Fruit fly (Drosophila melanogaster): ENCODE results near the gene Rga.

Gene Rga

DNA sequence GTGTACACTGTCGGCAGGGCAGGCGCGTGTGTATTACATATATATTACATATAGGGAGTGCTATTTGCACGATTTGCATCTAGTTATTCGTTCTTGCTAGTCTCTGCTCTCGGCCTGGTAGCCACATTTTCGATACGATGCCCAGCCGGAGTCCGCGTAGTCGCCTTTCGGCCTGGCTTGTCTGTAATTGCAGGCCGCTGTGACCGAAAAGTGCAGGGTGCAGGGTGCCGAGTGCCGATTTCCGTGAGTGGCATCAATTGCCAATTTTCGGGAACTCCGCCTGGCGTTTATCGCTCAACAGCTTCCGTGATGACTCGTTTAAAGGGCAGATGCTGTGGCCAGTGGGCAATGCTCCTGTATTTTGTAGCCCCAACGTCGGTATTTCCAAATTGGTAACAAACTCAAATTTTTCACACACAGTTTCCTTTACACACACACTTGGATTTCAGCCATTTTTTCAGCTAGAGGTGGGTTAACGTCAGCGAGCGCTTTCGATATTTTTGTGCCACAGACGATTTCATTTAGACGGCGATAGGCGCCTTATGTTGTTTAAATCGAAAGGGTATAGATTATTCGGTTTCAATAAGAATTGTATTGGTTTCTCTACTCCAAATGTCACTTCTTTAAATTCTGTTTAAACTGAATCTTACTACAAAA lies 24.9 kb downstream of the Rga start, which contains the start of gene CG2926 (continued):
- no peak for TF ChIP-seq CG1832 (GFP tag; optimal IDR thresholded peaks at IDR 0.05)
- TF ChIP-seq ttk (GFP tag; IDR thresholded peaks at IDR 0.05), result 0 out of 2 replicates have a peak, but pooled peaks have one; percentile 5
- no peak for TF ChIP-seq sc (optimal IDR thresholded peaks at IDR 0.05)
- no peak for TF ChIP-seq sc (GFP tag; optimal IDR thresholded peaks at IDR 0.05)
- no peak for TF ChIP-seq CG7556 (GFP tag; optimal IDR thresholded peaks at IDR 0.05)
- TF ChIP-seq CG5245 (GFP tag; optimal IDR thresholded peaks at IDR 0.05), result peak; percentile 94
- TF ChIP-seq crp (GFP tag; optimal IDR thresholded peaks at IDR 0.05), result peak in 1 of 2 experiments; percentile 33
- peak; percentile 46 for TF ChIP-seq HLH54F (GFP tag; optimal IDR thresholded peaks at IDR 0.05)
- TF ChIP-seq D19B (GFP tag; optimal IDR thresholded peaks at IDR 0.05), result no peak
- TF ChIP-seq cas (GFP tag; IDR thresholded peaks at IDR 0.05), result no peak
- no peak for TF ChIP-seq CG4424 (GFP tag; optimal IDR thresholded peaks at IDR 0.05)
- no peak for TF ChIP-seq abd-A (tag; optimal IDR thresholded peaks at IDR 0.05)
- TF ChIP-seq crc (GFP tag; optimal IDR thresholded peaks at IDR 0.05), result no peak
- no peak for TF ChIP-seq Kr (GFP tag; optimal IDR thresholded peaks at IDR 0.05)
- no peak for TF ChIP-seq CG18011 (GFP tag; optimal IDR thresholded peaks at IDR 0.05)
- TF ChIP-seq CG15269 (tag; optimal IDR thresholded peaks at IDR 0.05), result no peak
- no peak for TF ChIP-seq fru (optimal IDR thresholded peaks at IDR 0.05)
- no peak for TF ChIP-seq corto (GFP tag; optimal IDR thresholded peaks at IDR 0.05)
- TF ChIP-seq CG7839 (tag; optimal IDR thresholded peaks at IDR 0.05), result no peak
- peak; percentile 25 for TF ChIP-seq dmrt11E (tag; optimal IDR thresholded peaks at IDR 0.05)
- no peak for TF ChIP-seq Hr78 (GFP tag; optimal IDR thresholded peaks at IDR 0.05)
- no peak for TF ChIP-seq CG32772 (GFP tag; IDR thresholded peaks at IDR 0.05)
- TF ChIP-seq ewg (GFP tag; optimal IDR thresholded peaks at IDR 0.05), result no peak
- no peak for TF ChIP-seq fd96Cb (tag; optimal IDR thresholded peaks at IDR 0.05)
- TF ChIP-seq sob (GFP tag; IDR thresholded peaks at IDR 0.05), result peak; percentile 55; the same call in 1 of the 2 replicates
- TF ChIP-seq CG8359 (GFP tag; optimal IDR thresholded peaks at IDR 0.05; ENCODE audit: borderline replicate concordance), result no peak
- TF ChIP-seq crol (GFP tag; IDR thresholded peaks at IDR 0.05), result 0 out of 2 replicates have a peak, but pooled peaks have one; percentile 15
- no peak for TF ChIP-seq CG1602 (GFP tag; optimal IDR thresholded peaks at IDR 0.05)
- no peak for TF ChIP-seq fd64A (GFP tag; optimal IDR thresholded peaks at IDR 0.05)
- TF ChIP-seq ase (GFP tag; IDR thresholded peaks at IDR 0.05), result 0 out of 3 replicates have a peak, but pooled peaks have one; percentile 41
- TF ChIP-seq Mad (GFP tag; optimal IDR thresholded peaks at IDR 0.05), result peak; percentile 47
- no peak for TF ChIP-seq Bteb2 (GFP tag; optimal IDR thresholded peaks at IDR 0.05)
- TF ChIP-seq Sox100B (GFP tag; optimal IDR thresholded peaks at IDR 0.05), result no peak
- no peak for TF ChIP-seq oc (tag; optimal IDR thresholded peaks at IDR 0.05)
- TF ChIP-seq caup (GFP tag; optimal IDR thresholded peaks at IDR 0.05; ENCODE audit: severe bottlenecking), result peak; percentile 9
- TF ChIP-seq CG12104 (GFP tag; optimal IDR thresholded peaks at IDR 0.05), result no peak
- TF ChIP-seq Adf1 (GFP tag; IDR thresholded peaks at IDR 0.05), result no peak
- no peak for TF ChIP-seq CG10366 (GFP tag; IDR thresholded peaks at IDR 0.05)
- TF ChIP-seq CG3163 (GFP tag; optimal IDR thresholded peaks at IDR 0.05), result peak; percentile 31
- no peak for TF ChIP-seq CG13296 (GFP tag; optimal IDR thresholded peaks at IDR 0.05)
- peak; percentile 66 for TF ChIP-seq CG12155 (GFP tag; optimal IDR thresholded peaks at IDR 0.05)
- peak; percentile 57 for TF ChIP-seq CG17829 (tag; optimal IDR thresholded peaks at IDR 0.05)
- no peak for TF ChIP-seq hkb (optimal IDR thresholded peaks at IDR 0.05)
- no peak for TF ChIP-seq hkb (GFP tag; IDR thresholded peaks at IDR 0.05)
- no peak for TF ChIP-seq cato (GFP tag; optimal IDR thresholded peaks at IDR 0.05; ENCODE audit: borderline replicate concordance)
- no peak for TF ChIP-seq CG3281 (GFP tag; optimal IDR thresholded peaks at IDR 0.05)
- no peak for TF ChIP-seq Nf-YA (GFP tag; IDR thresholded peaks at IDR 0.05)
- no peak for TF ChIP-seq dimm (GFP tag; IDR thresholded peaks at IDR 0.05)
- TF ChIP-seq CG11093 (GFP tag; IDR thresholded peaks at IDR 0.05), result no peak
- no peak for TF ChIP-seq CG9817 (tag; optimal IDR thresholded peaks at IDR 0.05)

Data from whole organism, embryonic.